Worm (Caenorhabditis elegans): ENCODE measurements around the gene unc-105.

unc-105 gene

DNA sequence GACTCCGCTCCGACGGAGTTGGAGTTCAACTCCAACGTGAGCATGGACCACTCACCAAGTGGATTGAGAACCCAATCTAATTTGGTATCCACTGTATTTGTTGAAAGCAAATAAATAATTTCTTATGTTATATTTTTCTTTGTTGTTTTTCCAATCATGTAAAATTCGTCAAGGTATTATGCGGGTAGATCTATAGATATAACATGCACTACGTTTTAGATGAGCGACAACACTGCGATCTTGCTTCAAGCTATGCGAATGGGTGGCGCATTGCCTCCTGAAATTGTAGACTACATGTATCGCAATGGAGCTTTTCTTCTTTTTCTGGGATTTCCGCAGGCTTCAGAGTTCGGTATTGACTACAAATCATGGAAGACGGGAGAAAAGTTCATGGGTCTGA lies 28.3 kb downstream of the unc-105 start, which contains the start of gene F10B5.2:
Gene F10B5.2 (plus strand): TSS at position 220 of the 400 bp plus-strand sequence.
- no peak for TF ChIP-seq ceh-36 (tag; optimal IDR thresholded peaks at IDR 0.05)
- TF ChIP-seq sea-1 (GFP tag; conservative IDR thresholded peaks at IDR 0.05) = no peak
- TF ChIP-seq flt-1 (GFP tag; IDR thresholded peaks at IDR 0.05) = no peak
- TF ChIP-seq ets-7 (tag; optimal IDR thresholded peaks at IDR 0.05) = no peak
- no peak for TF ChIP-seq aly-1 (tag; optimal IDR thresholded peaks at IDR 0.05)
- TF ChIP-seq hmg-4 (GFP tag; optimal IDR thresholded peaks at IDR 0.05) = no peak
- no peak for TF ChIP-seq pes-1 (GFP tag; IDR thresholded peaks at IDR 0.05)
- TF ChIP-seq tra-4 (tag; optimal IDR thresholded peaks at IDR 0.05) = no peak
- TF ChIP-seq ceh-13 (GFP tag; optimal IDR thresholded peaks at IDR 0.05) = no peak
- TF ChIP-seq F13C5.2 (tag; optimal IDR thresholded peaks at IDR 0.05) = no peak
- no peak for TF ChIP-seq B0310.2 (tag; optimal IDR thresholded peaks at IDR 0.05)
- no peak for TF ChIP-seq scrt-1 (GFP tag; IDR thresholded peaks at IDR 0.05)
- no peak for TF ChIP-seq ama-1 (optimal IDR thresholded peaks at IDR 0.05)
- no peak for TF ChIP-seq hmbx-1 (tag; optimal IDR thresholded peaks at IDR 0.05)
- TF ChIP-seq tbx-37 (GFP tag; conservative IDR thresholded peaks at IDR 0.05) = no peak
- no peak for TF ChIP-seq hnd-1 (tag; optimal IDR thresholded peaks at IDR 0.05)
- TF ChIP-seq tbx-11 (GFP tag; IDR thresholded peaks at IDR 0.05) = no peak

- TF ChIP-seq sea-1 (GFP tag; conservative IDR thresholded peaks at IDR 0.05) = no peak
These were observed 33.7 kb downstream of the unc-105 start, which contains the start of gene F10B5.3 for ce11 chrII:8149930-8150329. F10B5.3 (minus strand) TSS chrII:8150030.

ce11 chrII:8152711-8153325 lies 36.6 kb downstream of the unc-105 start:
- TF ChIP-seq ceh-13 (GFP tag; optimal IDR thresholded peaks at IDR 0.05) (no peak), ceh-36 (tag; optimal IDR thresholded peaks at IDR 0.05) (no peak), ama-1 (optimal IDR thresholded peaks at IDR 0.05) (no peak), ets-7 (tag; optimal IDR thresholded peaks at IDR 0.05) (no peak), pes-1 (GFP tag; IDR thresholded peaks at IDR 0.05) (no peak), hnd-1 (tag; optimal IDR thresholded peaks at IDR 0.05) (no peak), tbx-37 (GFP tag; conservative IDR thresholded peaks at IDR 0.05) (no peak), hmbx-1 (tag; optimal IDR thresholded peaks at IDR 0.05) (no peak), B0310.2 (tag; optimal IDR thresholded peaks at IDR 0.05) (no peak), aly-1 (tag; optimal IDR thresholded peaks at IDR 0.05) (no peak), flt-1 (GFP tag; IDR thresholded peaks at IDR 0.05) (no peak), scrt-1 (GFP tag; IDR thresholded peaks at IDR 0.05) (no peak), tbx-11 (GFP tag; IDR thresholded peaks at IDR 0.05) (no peak), sea-1 (GFP tag; conservative IDR thresholded peaks at IDR 0.05) (no peak), F13C5.2 (tag; optimal IDR thresholded peaks at IDR 0.05) (no peak)

DNA sequence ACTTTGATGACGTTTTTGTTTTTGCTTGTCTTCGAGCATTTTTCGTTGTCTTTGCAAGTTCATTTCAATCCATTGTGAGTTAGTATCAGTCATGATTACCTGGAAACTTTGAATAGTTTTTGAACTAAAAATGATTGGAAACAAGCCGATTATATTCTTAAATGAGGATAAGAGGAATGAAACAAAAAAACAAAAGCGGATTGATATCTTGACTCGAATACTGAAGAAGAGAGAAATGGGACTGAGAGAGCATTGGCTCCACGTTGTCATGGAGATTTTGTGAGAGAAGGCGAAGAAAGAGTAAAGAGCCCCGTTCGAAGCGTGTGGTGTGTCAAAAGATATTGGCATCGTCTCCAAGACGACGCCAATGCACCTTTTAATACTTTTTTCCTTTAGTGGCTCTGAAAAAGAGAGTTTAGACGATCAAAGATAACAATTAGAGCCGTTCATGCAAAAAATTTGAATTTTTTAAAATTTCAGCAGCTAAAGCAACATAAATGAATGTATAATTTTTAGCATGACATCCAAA lies 40.6 kb downstream of the unc-105 start, which contains the start of the genes tub-1 and tmem-138:
Gene tub-1 (minus strand): TSS at position 101 of the 529 bp plus-strand sequence.
Gene tmem-138 (plus strand): TSS at position 479 of the 529 bp plus-strand sequence.
- TF ChIP-seq tbx-37 (GFP tag; conservative IDR thresholded peaks at IDR 0.05) = no peak
- TF ChIP-seq F13C5.2 (tag; optimal IDR thresholded peaks at IDR 0.05) = no peak
- TF ChIP-seq B0310.2 (tag; optimal IDR thresholded peaks at IDR 0.05) = no peak
- TF ChIP-seq hmbx-1 (tag; optimal IDR thresholded peaks at IDR 0.05) = no peak
- TF ChIP-seq tra-4 (tag; optimal IDR thresholded peaks at IDR 0.05) = no peak
- no peak for TF ChIP-seq hmg-4 (GFP tag; optimal IDR thresholded peaks at IDR 0.05)
- no peak for TF ChIP-seq sea-1 (GFP tag; conservative IDR thresholded peaks at IDR 0.05)
- no peak for TF ChIP-seq ceh-36 (tag; optimal IDR thresholded peaks at IDR 0.05)
- TF ChIP-seq ceh-13 (GFP tag; optimal IDR thresholded peaks at IDR 0.05) = no peak
- no peak for TF ChIP-seq tbx-11 (GFP tag; IDR thresholded peaks at IDR 0.05)
- no peak for TF ChIP-seq flt-1 (GFP tag; IDR thresholded peaks at IDR 0.05)
- TF ChIP-seq scrt-1 (GFP tag; IDR thresholded peaks at IDR 0.05) = no peak
- TF ChIP-seq pes-1 (GFP tag; IDR thresholded peaks at IDR 0.05) = no peak
- no peak for TF ChIP-seq ets-7 (tag; optimal IDR thresholded peaks at IDR 0.05)

DNA sequence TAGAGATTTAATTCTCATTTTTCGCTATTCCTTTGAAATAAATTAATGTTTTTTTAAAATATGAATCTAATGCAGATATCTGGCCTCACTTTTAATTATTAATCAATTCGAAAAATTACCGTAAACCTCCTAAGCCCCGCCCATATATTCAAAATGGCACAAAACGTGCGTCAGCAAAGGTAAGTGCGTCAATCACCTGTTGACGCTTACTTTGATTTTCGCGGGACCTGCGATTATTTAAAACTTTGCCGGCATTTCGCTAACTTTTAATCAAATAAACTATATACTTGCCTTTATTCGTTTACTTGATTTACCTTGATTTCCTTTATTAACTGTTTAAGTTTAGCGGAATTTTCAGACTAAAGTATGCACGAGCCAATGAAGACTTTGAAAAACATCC lies 41.7 kb downstream of the unc-105 start, which contains the start of gene pch-2:
Gene pch-2 (plus strand): TSS at position 359 of the 400 bp plus-strand sequence.
- TF ChIP-seq hmg-4 (GFP tag; optimal IDR thresholded peaks at IDR 0.05) (no peak), pes-1 (GFP tag; IDR thresholded peaks at IDR 0.05) (no peak), ama-1 (optimal IDR thresholded peaks at IDR 0.05) (no peak), tbx-37 (GFP tag; conservative IDR thresholded peaks at IDR 0.05) (no peak), aly-1 (tag; optimal IDR thresholded peaks at IDR 0.05) (no peak), ets-7 (tag; optimal IDR thresholded peaks at IDR 0.05) (no peak), flt-1 (GFP tag; IDR thresholded peaks at IDR 0.05) (no peak), ceh-36 (tag; optimal IDR thresholded peaks at IDR 0.05) (no peak), tra-4 (tag; optimal IDR thresholded peaks at IDR 0.05) (no peak), sea-1 (GFP tag; conservative IDR thresholded peaks at IDR 0.05) (no peak), scrt-1 (GFP tag; IDR thresholded peaks at IDR 0.05) (no peak), hmbx-1 (tag; optimal IDR thresholded peaks at IDR 0.05) (no peak), hnd-1 (tag; optimal IDR thresholded peaks at IDR 0.05) (no peak), tbx-11 (GFP tag; IDR thresholded peaks at IDR 0.05) (no peak), B0310.2 (tag; optimal IDR thresholded peaks at IDR 0.05) (no peak)

- no peak for TF ChIP-seq scrt-1 (GFP tag; IDR thresholded peaks at IDR 0.05)
- TF ChIP-seq tbx-37 (GFP tag; conservative IDR thresholded peaks at IDR 0.05) = no peak
- TF ChIP-seq tra-4 (tag; optimal IDR thresholded peaks at IDR 0.05) = no peak
- no peak for TF ChIP-seq hnd-1 (tag; optimal IDR thresholded peaks at IDR 0.05)
- TF ChIP-seq ceh-36 (tag; optimal IDR thresholded peaks at IDR 0.05) = no peak
- TF ChIP-seq hmg-4 (GFP tag; optimal IDR thresholded peaks at IDR 0.05) = no peak
- no peak for TF ChIP-seq sea-1 (GFP tag; conservative IDR thresholded peaks at IDR 0.05)
- TF ChIP-seq F13C5.2 (tag; optimal IDR thresholded peaks at IDR 0.05) = no peak
- TF ChIP-seq tbx-11 (GFP tag; IDR thresholded peaks at IDR 0.05) = no peak
- no peak for TF ChIP-seq aly-1 (tag; optimal IDR thresholded peaks at IDR 0.05)
These were observed 44.7 kb downstream of the unc-105 start for ce11 chrII:8160916-8161315.

DNA sequence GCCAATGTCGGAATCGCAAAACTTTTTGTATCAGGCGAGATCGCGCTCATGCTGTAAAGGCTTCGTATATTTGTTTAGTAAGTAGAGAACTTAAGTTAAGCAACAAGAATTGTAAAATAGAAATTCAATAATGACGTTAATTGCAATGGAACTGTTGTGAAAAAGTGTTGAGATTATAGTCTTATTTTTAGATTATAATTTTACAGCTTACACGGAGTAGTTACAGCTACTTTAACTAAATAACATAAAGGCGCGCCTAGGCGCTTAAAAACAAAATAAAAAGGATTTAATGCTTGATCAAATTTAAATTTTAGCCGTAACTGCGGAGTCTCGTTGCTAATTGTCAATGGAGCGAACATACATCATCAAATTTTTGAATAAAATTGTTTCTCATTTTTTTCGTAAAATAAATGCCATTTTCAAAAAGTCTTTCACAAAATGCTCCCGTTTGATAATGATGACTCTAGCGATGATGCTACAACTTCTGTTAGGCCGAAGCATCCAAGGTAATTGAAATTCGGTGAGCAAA lies 45.9 kb downstream of the unc-105 start, which contains the start of the genes emb-27 and rrf-3:
Gene emb-27 (minus strand): TSS at position 51 of the 529 bp plus-strand sequence.
Gene rrf-3 (plus strand): TSS at position 346 of the 529 bp plus-strand sequence.
- TF ChIP-seq ceh-13 (GFP tag; optimal IDR thresholded peaks at IDR 0.05) (no peak), pes-1 (GFP tag; IDR thresholded peaks at IDR 0.05) (no peak), tbx-37 (GFP tag; conservative IDR thresholded peaks at IDR 0.05) (no peak), ama-1 (optimal IDR thresholded peaks at IDR 0.05) (no peak), B0310.2 (tag; optimal IDR thresholded peaks at IDR 0.05) (no peak), ets-7 (tag; optimal IDR thresholded peaks at IDR 0.05) (no peak), tbx-11 (GFP tag; IDR thresholded peaks at IDR 0.05) (no peak), hmbx-1 (tag; optimal IDR thresholded peaks at IDR 0.05) (no peak)
